Worm (Caenorhabditis elegans) whole organism, L3 larva: ENCODE data around the gene bath-36.

Experiments
- R02D3.7 ChIP-seq: fragments of 150-350 bp; optimal IDR thresholded peaks from 2 replicates; lab custom pipeline; 2014; ENCODE audit warnings: missing biosample characterization, missing genetic modification characterization
- ZK546.5 ChIP-seq: sonication (generic microtip); optimal IDR thresholded peaks from 2 replicates; lab custom pipeline; 2017; ENCODE audit warnings: missing biosample characterization, missing genetic modification characterization
- ama-1 ChIP-seq: fragments of 150-350 bp; optimal IDR thresholded peaks from 2 replicates; lab custom pipeline; 2018
- ceh-16 ChIP-seq: sonication (generic microtip); optimal IDR thresholded peaks from 2 replicates; lab custom pipeline; 2017; ENCODE audit warnings: missing biosample characterization, missing genetic modification characterization
- ceh-28 ChIP-seq: fragments of 150-350 bp; optimal IDR thresholded peaks from 2 replicates; lab custom pipeline; 2014; ENCODE audit warnings: missing biosample characterization, missing genetic modification reagents, missing genetic modification characterization
- ceh-82 ChIP-seq: fragments of 150-350 bp; optimal IDR thresholded peaks from 2 replicates; lab custom pipeline; 2014; ENCODE audit warnings: missing biosample characterization, missing genetic modification characterization
- ceh-9 ChIP-seq: sonication (generic microtip); optimal IDR thresholded peaks from 2 replicates; lab custom pipeline; 2018; ENCODE audit warnings: missing biosample characterization, missing genetic modification characterization
- egl-27 ChIP-seq: sonication (generic microtip); optimal IDR thresholded peaks from 4 replicates; lab custom pipeline; 2017; ENCODE audit warnings: missing biosample characterization, missing genetic modification reagents, missing genetic modification characterization
- egl-5 ChIP-seq: fragments of 150-350 bp; optimal IDR thresholded peaks from 2 replicates; lab custom pipeline; 2017; ENCODE audit warnings: missing biosample characterization, missing genetic modification reagents, missing genetic modification characterization, inconsistent platforms
- elt-1 ChIP-seq: fragments of 150-350 bp; optimal IDR thresholded peaks from 2 replicates; lab custom pipeline; 2014; ENCODE audit warnings: missing biosample characterization, missing genetic modification characterization
- elt-2 ChIP-seq: sonication (generic microtip); optimal IDR thresholded peaks from 2 replicates; lab custom pipeline; 2016; ENCODE audit warnings: missing genetic modification reagents, mild to moderate bottlenecking, missing genetic modification characterization, missing compliant biosample characterization
- elt-3 ChIP-seq, 3 experiments: fragments of 150-350 bp in 1 of 3; sonication (generic microtip) in 2 of 3; optimal IDR thresholded peaks; 2 replicates in 2 of 3; 4 replicates in 1 of 3; lab custom pipeline; 2014 to 2017; ENCODE audit warnings: missing biosample characterization in 3 of 3, missing genetic modification characterization in 3 of 3
- eor-1 ChIP-seq, 2 experiments: fragments of 150-350 bp; optimal IDR thresholded peaks; 2 replicates each; lab custom pipeline; 2014 to 2018; ENCODE audit warnings: missing biosample characterization in 2 of 2, missing genetic modification characterization in 2 of 2
- fkh-10 ChIP-seq: sonication (generic microtip); optimal IDR thresholded peaks from 2 replicates; lab custom pipeline; 2017; ENCODE audit warnings: missing biosample characterization, missing genetic modification reagents, missing genetic modification characterization
- fkh-2 ChIP-seq: fragments of 150-350 bp; optimal IDR thresholded peaks from 2 replicates; lab custom pipeline; 2014; ENCODE audit warnings: missing biosample characterization, missing genetic modification reagents, missing genetic modification characterization
- hmg-11 ChIP-seq: sonication (generic microtip); optimal IDR thresholded peaks from 2 replicates; lab custom pipeline; 2016; ENCODE audit warnings: missing genetic modification characterization, missing compliant biosample characterization
- jun-1 ChIP-seq: fragments of 150-350 bp; optimal IDR thresholded peaks from 2 replicates; lab custom pipeline; 2014; ENCODE audit warnings: missing biosample characterization, missing genetic modification reagents, missing genetic modification characterization
- lin-15B ChIP-seq: fragments of 150-350 bp; optimal IDR thresholded peaks from 2 replicates; lab custom pipeline; 2014; ENCODE audit warnings: missing biosample characterization, missing genetic modification characterization
- lin-39 ChIP-seq: fragments of 150-350 bp; optimal IDR thresholded peaks from 2 replicates; lab custom pipeline; 2018; ENCODE audit warnings: missing biosample characterization, missing genetic modification reagents, missing genetic modification characterization
- lsy-12 ChIP-seq: sonication (generic microtip); optimal IDR thresholded peaks from 2 replicates; lab custom pipeline; 2016; ENCODE audit warnings: mild to moderate bottlenecking, missing genetic modification characterization, missing compliant biosample characterization
- mml-1 ChIP-seq: fragments of 150-350 bp; sonication (generic microtip); optimal IDR thresholded peaks from 3 replicates; lab custom pipeline; 2014; ENCODE audit warnings: missing biosample characterization, missing genetic modification characterization
- nfya-1 ChIP-seq: sonication (generic microtip); optimal IDR thresholded peaks from 2 replicates; lab custom pipeline; 2017; ENCODE audit warnings: missing genetic modification characterization, mild to moderate bottlenecking, missing compliant biosample characterization, antibody characterized with exemption, moderate library complexity; ENCODE audit not compliant: insufficient read depth
- nhr-11 ChIP-seq: fragments of 150-350 bp; optimal IDR thresholded peaks from 2 replicates; lab custom pipeline; 2014; ENCODE audit warnings: missing biosample characterization, missing genetic modification characterization
- nhr-12 ChIP-seq: fragments of 150-350 bp; optimal IDR thresholded peaks from 2 replicates; lab custom pipeline; 2014; ENCODE audit warnings: missing biosample characterization, missing genetic modification characterization
- nhr-23 ChIP-seq: fragments of 150-350 bp; optimal IDR thresholded peaks from 2 replicates; lab custom pipeline; 2014; ENCODE audit warnings: missing biosample characterization, missing genetic modification reagents, missing genetic modification characterization
- nhr-237 ChIP-seq: fragments of 150-350 bp; optimal IDR thresholded peaks from 2 replicates; lab custom pipeline; 2014; ENCODE audit warnings: missing biosample characterization, missing genetic modification characterization
- nhr-25 ChIP-seq: sonication (generic microtip); optimal IDR thresholded peaks from 2 replicates; lab custom pipeline; 2017; ENCODE audit warnings: missing biosample characterization, missing genetic modification characterization
- nhr-28 ChIP-seq: fragments of 150-350 bp; optimal IDR thresholded peaks from 2 replicates; lab custom pipeline; 2014; ENCODE audit warnings: missing biosample characterization, missing genetic modification characterization
- nhr-43 ChIP-seq: sonication (generic microtip); optimal IDR thresholded peaks from 2 replicates; lab custom pipeline; 2016; ENCODE audit warnings: mild to moderate bottlenecking, missing genetic modification characterization, missing compliant biosample characterization; ENCODE audit not compliant: poor library complexity, severe bottlenecking
- nhr-77 ChIP-seq: fragments of 150-350 bp; optimal IDR thresholded peaks from 2 replicates; lab custom pipeline; 2014; ENCODE audit warnings: missing biosample characterization, missing genetic modification characterization
- pha-4 ChIP-seq: fragments of 150-350 bp; optimal IDR thresholded peaks from 2 replicates; lab custom pipeline; 2014; ENCODE audit warnings: missing biosample characterization, missing genetic modification reagents, missing genetic modification characterization
- pqm-1 ChIP-seq: fragments of 150-350 bp; optimal IDR thresholded peaks from 2 replicates; lab custom pipeline; 2017; ENCODE audit warnings: missing biosample characterization, missing genetic modification characterization, inconsistent platforms
- sea-2 ChIP-seq: fragments of 150-350 bp; sonication (generic microtip); optimal IDR thresholded peaks from 4 replicates; lab custom pipeline; 2014; ENCODE audit warnings: missing biosample characterization, missing genetic modification reagents, missing genetic modification characterization
- skn-1 ChIP-seq: fragments of 150-350 bp; optimal IDR thresholded peaks from 2 replicates; lab custom pipeline; 2014; ENCODE audit warnings: missing biosample characterization, missing genetic modification characterization
- snpc-4 ChIP-seq: fragments of 150-350 bp; optimal IDR thresholded peaks from 2 replicates; lab custom pipeline; 2014; ENCODE audit warnings: missing biosample characterization, missing genetic modification characterization
- tbx-2 ChIP-seq: sonication (generic microtip); optimal IDR thresholded peaks from 2 replicates; lab custom pipeline; 2016; ENCODE audit warnings: mild to moderate bottlenecking, missing genetic modification characterization, missing compliant biosample characterization
- unc-39 ChIP-seq: sonication (generic microtip); optimal IDR thresholded peaks from 4 replicates; lab custom pipeline; 2017; ENCODE audit warnings: missing biosample characterization, missing genetic modification characterization
- unc-62 ChIP-seq: fragments of 150-350 bp; sonication (generic microtip); optimal IDR thresholded peaks from 4 replicates; lab custom pipeline; 2014; ENCODE audit warnings: missing biosample characterization, missing genetic modification reagents, missing genetic modification characterization
- zag-1 ChIP-seq: fragments of 150-350 bp; optimal IDR thresholded peaks from 2 replicates; lab custom pipeline; 2014; ENCODE audit warnings: missing biosample characterization, missing genetic modification characterization
- ztf-11 ChIP-seq: fragments of 150-350 bp; optimal IDR thresholded peaks from 2 replicates; lab custom pipeline; 2014; ENCODE audit warnings: missing biosample characterization, missing genetic modification characterization
- ztf-4 ChIP-seq: fragments of 150-350 bp; optimal IDR thresholded peaks from 2 replicates; lab custom pipeline; 2014; ENCODE audit warnings: missing biosample characterization, missing genetic modification characterization

The bath-36 gene

DNA sequence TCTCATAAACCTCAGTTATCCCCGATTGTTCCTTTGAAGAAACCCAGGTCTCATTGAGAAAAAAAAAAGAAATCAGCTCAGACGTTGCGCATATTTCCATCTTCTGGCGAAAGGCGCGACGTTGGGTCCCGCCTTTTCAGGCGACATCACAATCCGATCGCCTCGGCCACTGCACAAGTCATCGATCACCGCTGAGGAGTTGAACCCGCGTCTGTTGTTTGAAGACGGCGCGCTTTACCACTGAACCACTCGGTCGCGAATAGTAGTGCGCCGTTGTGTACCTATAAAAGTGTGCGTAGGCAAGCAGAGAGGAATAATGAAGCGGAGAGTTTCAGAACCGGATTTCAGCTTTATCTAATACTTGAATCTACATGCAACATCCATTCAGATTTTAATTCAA lies 3.2 kb downstream of the bath-36 start, which contains the start of gene Y75B12B.11 (continued):
- TF ChIP-seq nfya-1 (tag; lab: Kevin White, UChicago) (peak; percentile 71), tbx-2 (tag; lab: Kevin White, UChicago) (peak; percentile 82), ZK546.5 (tag; lab: Kevin White, UChicago) (no peak), eor-1 (tag; optimal IDR thresholded peaks at IDR 0.05; lab: Kevin White, UChicago) (no peak), nhr-28 (tag; lab: Kevin White, UChicago) (no peak), ceh-9 (tag; lab: Kevin White, UChicago) (no peak), ztf-4 (tag; lab: Kevin White, UChicago) (peak; percentile 72), nhr-43 (tag; lab: Kevin White, UChicago) (peak; percentile 75), nhr-25 (tag; lab: Kevin White, UChicago) (peak; percentile 84)
- TF ChIP-seq, all 47 proteins: peak for 20

DNA sequence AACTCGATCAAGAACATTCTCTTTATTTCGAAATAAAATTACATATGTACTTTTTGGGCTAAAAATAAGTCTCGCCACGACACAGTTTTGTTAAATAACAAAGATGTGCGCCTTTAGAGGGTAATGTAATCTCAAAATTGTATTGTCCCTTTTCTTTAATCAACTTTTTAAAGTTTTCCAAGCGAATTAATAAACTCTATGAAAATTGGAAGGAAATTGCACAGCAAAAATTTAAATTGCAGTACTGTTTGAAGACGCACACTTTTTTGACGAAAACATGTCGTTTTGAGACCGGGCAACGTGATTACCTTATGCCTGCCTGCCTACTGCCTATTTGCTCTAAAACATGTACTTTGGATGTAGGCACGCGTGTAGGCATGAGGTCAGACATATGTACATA lies 4.3 kb downstream of the bath-36 start:
- TF ChIP-seq nhr-23 (tag; lab: Kevin White, UChicago) = no peak
- no peak for TF ChIP-seq lsy-12
- TF ChIP-seq nhr-77 (tag; lab: Kevin White, UChicago) = no peak
- TF ChIP-seq nhr-12 (tag; lab: Kevin White, UChicago) = no peak
- no peak for TF ChIP-seq ceh-28 (tag; lab: Kevin White, UChicago)
- TF ChIP-seq ceh-16 = no peak
- no peak for TF ChIP-seq egl-27 (tag; lab: Kevin White, UChicago)
- no peak for TF ChIP-seq lin-15B (tag; lab: Kevin White, UChicago)
- TF ChIP-seq unc-62 (GFP tag; lab: Kevin White, UChicago) = no peak
- no peak for TF ChIP-seq fkh-10 (GFP tag; lab: Kevin White, UChicago)
- TF ChIP-seq pha-4 (tag; lab: Kevin White, UChicago) = no peak
- no peak for TF ChIP-seq elt-1 (tag; lab: Kevin White, UChicago)
- no peak for TF ChIP-seq ceh-9 (tag; lab: Kevin White, UChicago)
- no peak for TF ChIP-seq egl-5 (tag; lab: Kevin White, UChicago)
- no peak for TF ChIP-seq ztf-11 (tag; lab: Kevin White, UChicago)
- TF ChIP-seq nfya-1 (tag; lab: Kevin White, UChicago) = no peak
- no peak for TF ChIP-seq ceh-82 (tag; lab: Kevin White, UChicago)
- TF ChIP-seq mml-1 = no peak
- no peak for TF ChIP-seq zag-1 (tag; lab: Kevin White, UChicago)
- no peak for TF ChIP-seq sea-2 (GFP tag; lab: Kevin White, UChicago)

- TF ChIP-seq zag-1 (tag; lab: Kevin White, UChicago) = no peak
- no peak for TF ChIP-seq nhr-237 (tag; lab: Kevin White, UChicago)
- no peak for TF ChIP-seq fkh-10 (GFP tag; lab: Kevin White, UChicago)
- TF ChIP-seq pha-4 (tag; lab: Kevin White, UChicago) = peak; percentile 44
- TF ChIP-seq jun-1 = peak; percentile 47
- no peak for TF ChIP-seq snpc-4 (tag; lab: Kevin White, UChicago)
- no peak for TF ChIP-seq nhr-12 (tag; lab: Kevin White, UChicago)
- no peak for TF ChIP-seq unc-62 (GFP tag; lab: Kevin White, UChicago)
- TF ChIP-seq pqm-1 (tag; lab: Kevin White, UChicago) = peak; percentile 78
- TF ChIP-seq elt-2 = peak; percentile 82
- TF ChIP-seq ama-1 (lab: Kevin White, UChicago) = no peak
- TF ChIP-seq nhr-28 (tag; lab: Kevin White, UChicago) = no peak
- no peak for TF ChIP-seq lin-39 (tag; lab: Kevin White, UChicago)
- TF ChIP-seq, all 47 proteins: peak for 4
Observed at ce11 chrV:15192377-15192776, 4.7 kb downstream of the bath-36 start, which contains the start of gene plc-2. TSS of gene plc-2 (plus strand) at chrV:15192572.

- no peak for TF ChIP-seq fkh-2
- no peak for TF ChIP-seq nhr-23 (tag; lab: Kevin White, UChicago)
- TF ChIP-seq eor-1 (tag; optimal IDR thresholded peaks at IDR 0.05; lab: Kevin White, UChicago) = no peak
- TF ChIP-seq nhr-77 (tag; lab: Kevin White, UChicago) = no peak
- no peak for TF ChIP-seq skn-1 (tag; lab: Kevin White, UChicago)
- no peak for TF ChIP-seq zag-1 (tag; lab: Kevin White, UChicago)
- no peak for TF ChIP-seq unc-39 (tag; lab: Kevin White, UChicago)
- TF ChIP-seq ztf-11 (tag; lab: Kevin White, UChicago) = no peak
- TF ChIP-seq elt-3 (tag; optimal IDR thresholded peaks at IDR 0.05; lab: Kevin White, UChicago) = no peak
- TF ChIP-seq ZK546.5 (tag; lab: Kevin White, UChicago) = no peak
- no peak for TF ChIP-seq elt-2
- no peak for TF ChIP-seq ama-1 (lab: Kevin White, UChicago)
- no peak for TF ChIP-seq R02D3.7 (tag; lab: Kevin White, UChicago)
- no peak for TF ChIP-seq hmg-11 (tag; lab: Kevin White, UChicago)
- no peak for TF ChIP-seq pqm-1 (tag; lab: Kevin White, UChicago)
- no peak for TF ChIP-seq nhr-11 (tag; lab: Kevin White, UChicago)
- no peak for TF ChIP-seq ceh-9 (tag; lab: Kevin White, UChicago)
- no peak for TF ChIP-seq mml-1
- no peak for TF ChIP-seq ceh-16
Observed at ce11 chrV:15193909-15194308, 6.2 kb downstream of the bath-36 start, which contains the start of gene Y75B12B.13. TSS of gene Y75B12B.13 (minus strand) at chrV:15194009.
